Worm (Caenorhabditis elegans): ENCODE measurements around the gene nsph-1.1.

ce11 chrII:8743379-8744173, 23.0 kb upstream of the nsph-1.1 start, which contains the start of gene mak-1:
- TF ChIP-seq him-1 (tag; optimal IDR thresholded peaks at IDR 0.05) (no peak), dao-5 (tag; optimal IDR thresholded peaks at IDR 0.05) (no peak), W03F9.2 (tag; optimal IDR thresholded peaks at IDR 0.05) (no peak)

Data from whole organism, L4/young adult.